Worm (Caenorhabditis elegans): ENCODE data around the gene Y57G11C.46.

DNA sequence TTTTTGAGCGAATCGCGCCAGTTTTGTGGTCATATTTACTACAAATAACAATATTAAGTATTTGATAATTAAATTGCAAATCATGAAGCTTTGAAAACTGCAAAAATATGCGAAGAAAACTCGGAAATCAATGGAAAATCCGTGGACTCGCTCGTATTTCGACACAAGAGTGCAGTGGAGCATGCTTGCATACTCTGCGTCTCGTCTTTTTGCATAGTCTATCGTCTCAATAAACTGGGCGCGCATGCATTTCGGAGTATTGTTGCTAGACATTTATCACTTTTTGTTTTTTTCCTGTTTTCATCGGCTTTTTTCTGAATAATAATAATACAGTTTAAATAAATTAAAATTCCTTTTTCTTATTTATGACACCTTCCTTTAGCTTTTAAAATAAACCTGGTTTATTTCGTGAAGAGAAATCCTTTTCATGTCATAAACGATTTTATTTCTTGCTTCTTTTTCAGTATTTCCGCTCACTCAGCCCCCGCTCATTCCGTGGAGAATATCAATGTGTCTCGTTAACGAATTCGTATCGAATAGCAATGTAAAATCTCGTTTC is 48.4 kb downstream of the Y57G11C.46 start, which contains the start of the genes mrps-7 and Y57G11C.3:
- TF ChIP-seq ZK546.5 (tag; optimal IDR thresholded peaks at IDR 0.05) (no peak), attf-4 (tag; optimal IDR thresholded peaks at IDR 0.05) (no peak), ces-1 (GFP tag; optimal IDR thresholded peaks at IDR 0.05) (no peak), nhr-76 (tag; optimal IDR thresholded peaks at IDR 0.05) (no peak), lin-39 (tag; optimal IDR thresholded peaks at IDR 0.05) (no peak), fkh-10 (GFP tag; optimal IDR thresholded peaks at IDR 0.05) (peak; percentile 82), mxl-2 (GFP tag; conservative IDR thresholded peaks at IDR 0.05) (no peak), lin-15B (tag; optimal IDR thresholded peaks at IDR 0.05) (peak; percentile 77)
